Worm (Caenorhabditis elegans) whole organism, young adult: ENCODE data around the gene Y57G11A.4.

Experiments
- B0019.2 ChIP-seq: fragments of 200-800 bp; sonication (Bioruptor generic); conservative IDR thresholded peaks from 2 replicates; pipeline ENCODE4 v1.3.6; 2022; ENCODE audit warnings: missing genetic modification reagents, missing genetic modification characterization, missing compliant biosample characterization
- C17E4.6 ChIP-seq: fragments of 200-800 bp; sonication (Bioruptor generic); IDR thresholded peaks from 2 replicates; pipeline ENCODE4 v1.3.6; 2022; ENCODE audit warnings: missing genetic modification reagents, missing genetic modification characterization, missing compliant biosample characterization
- F10E7.11 ChIP-seq: sonication (generic microtip); optimal IDR thresholded peaks from 2 replicates; lab custom pipeline; 2017; ENCODE audit warnings: mild to moderate bottlenecking, missing genetic modification characterization, moderate library complexity, missing compliant biosample characterization
- F37B4.10 ChIP-seq: fragments of 200-800 bp; sonication (Bioruptor generic); IDR thresholded peaks from 2 replicates; pipeline ENCODE4 v1.3.6; 2022; ENCODE audit warnings: missing genetic modification characterization, missing compliant biosample characterization
- Y53F4B.3 ChIP-seq: fragments of 200-800 bp; sonication (Bioruptor generic); IDR thresholded peaks from 2 replicates; pipeline ENCODE4 v1.3.6; 2022; ENCODE audit warnings: missing genetic modification reagents, missing genetic modification characterization, missing compliant biosample characterization
- ZK185.1 ChIP-seq: sonication (generic microtip); optimal IDR thresholded peaks from 2 replicates; lab custom pipeline; 2016; ENCODE audit warnings: mild to moderate bottlenecking, missing genetic modification characterization, missing compliant biosample characterization; ENCODE audit not compliant: poor library complexity, severe bottlenecking
- attf-5 ChIP-seq: fragments of 200-800 bp; sonication (Bioruptor generic); optimal IDR thresholded peaks from 2 replicates; lab custom pipeline; 2018; ENCODE audit warnings: mild to moderate bottlenecking, missing genetic modification characterization, missing compliant biosample characterization
- attf-6 ChIP-seq: fragments of 200-800 bp; sonication (Bioruptor generic); IDR thresholded peaks from 2 replicates; pipeline ENCODE4 v1.3.6; 2022; ENCODE audit warnings: missing genetic modification reagents, missing genetic modification characterization, missing compliant biosample characterization
- bed-1 ChIP-seq: fragments of 200-800 bp; sonication (Bioruptor generic); IDR thresholded peaks from 2 replicates; pipeline ENCODE4 v1.3.6; 2022; ENCODE audit warnings: missing genetic modification reagents, missing genetic modification characterization, missing compliant biosample characterization
- cebp-1 ChIP-seq, 2 experiments: fragments of 200-800 bp in 1 of 2; sonication (Bioruptor generic) in 1 of 2; sonication (generic microtip) in 1 of 2; IDR thresholded peaks in 1 of 2; optimal IDR thresholded peaks in 1 of 2; 2 replicates each; pipeline versions ENCODE4 v1.3.6 to Lab custom; 2017 to 2022; ENCODE audit warnings: missing compliant biosample characterization in 2 of 2, missing genetic modification characterization in 2 of 2, mild to moderate bottlenecking in 1 of 2, missing genetic modification reagents in 1 of 2, moderate library complexity in 1 of 2
- dox-1 ChIP-seq: fragments of 200-800 bp; sonication (Bioruptor generic); IDR thresholded peaks from 2 replicates; pipeline ENCODE4 v1.3.6; 2022; ENCODE audit warnings: missing genetic modification reagents, missing genetic modification characterization, missing compliant biosample characterization
- ets-4 ChIP-seq: fragments of 200-800 bp; sonication (Bioruptor generic); optimal IDR thresholded peaks from 2 replicates; lab custom pipeline; 2018; ENCODE audit warnings: mild to moderate bottlenecking, missing genetic modification characterization, missing compliant biosample characterization
- fkh-3 ChIP-seq: sonication (generic microtip); optimal IDR thresholded peaks from 2 replicates; lab custom pipeline; 2016; ENCODE audit warnings: mild to moderate bottlenecking, missing genetic modification characterization, missing compliant biosample characterization
- gei-17 ChIP-seq: fragments of 200-800 bp; sonication (Bioruptor generic); optimal IDR thresholded peaks from 2 replicates; lab custom pipeline; 2018; ENCODE audit warnings: mild to moderate bottlenecking, missing genetic modification characterization, missing compliant biosample characterization
- him-1 ChIP-seq: sonication (generic microtip); optimal IDR thresholded peaks from 2 replicates; lab custom pipeline; 2016; ENCODE audit warnings: missing genotype, missing genetic modification reagents, missing genetic modification characterization, missing compliant biosample characterization
- hmg-1.2 ChIP-seq: fragments of 200-800 bp; sonication (Bioruptor generic); IDR thresholded peaks from 2 replicates; pipeline ENCODE4 v1.3.6; 2022; ENCODE audit warnings: missing genetic modification reagents, missing genetic modification characterization, missing compliant biosample characterization
- let-607 ChIP-seq, 2 experiments: fragments of 200-800 bp in 1 of 2; sonication (Bioruptor generic) in 1 of 2; sonication (generic microtip) in 1 of 2; optimal IDR thresholded peaks; 2 replicates each; lab custom pipeline; 2016 to 2018; ENCODE audit warnings: mild to moderate bottlenecking in 2 of 2, missing compliant biosample characterization in 2 of 2, missing genetic modification characterization in 2 of 2, moderate library complexity in 2 of 2, missing genotype in 1 of 2
- lin-26 ChIP-seq: fragments of 200-800 bp; sonication (Bioruptor generic); IDR thresholded peaks from 2 replicates; pipeline ENCODE4 v1.3.6; 2022; ENCODE audit warnings: missing genetic modification reagents, missing genetic modification characterization, missing compliant biosample characterization
- lin-54 ChIP-seq: fragments of 200-800 bp; sonication (Bioruptor generic); optimal IDR thresholded peaks from 2 replicates; lab custom pipeline; 2018; ENCODE audit warnings: mild to moderate bottlenecking, missing genetic modification characterization, missing compliant biosample characterization
- lir-1 ChIP-seq: fragments of 200-800 bp; sonication (Bioruptor generic); conservative IDR thresholded peaks from 2 replicates; pipeline ENCODE4 v1.3.6; 2022; ENCODE audit warnings: missing genetic modification reagents, missing genetic modification characterization, missing compliant biosample characterization
- madf-3 ChIP-seq: fragments of 200-800 bp; sonication (Bioruptor generic); IDR thresholded peaks from 2 replicates; pipeline ENCODE4 v1.3.6; 2022; ENCODE audit warnings: missing genetic modification reagents, missing genetic modification characterization, missing compliant biosample characterization
- mxl-1 ChIP-seq: sonication (generic microtip); optimal IDR thresholded peaks from 2 replicates; lab custom pipeline; 2016; ENCODE audit warnings: missing genetic modification characterization, missing compliant biosample characterization
- nfya-1 ChIP-seq: sonication (generic microtip); optimal IDR thresholded peaks from 2 replicates; lab custom pipeline; 2017; ENCODE audit warnings: antibody characterized with exemption, missing compliant biosample characterization, missing genetic modification characterization, borderline replicate concordance; ENCODE audit not compliant: insufficient read depth
- nfyb-1 ChIP-seq: fragments of 200-800 bp; sonication (Bioruptor generic); IDR thresholded peaks from 2 replicates; pipeline ENCODE4 v1.3.6; 2022; ENCODE audit warnings: missing genetic modification reagents, missing genetic modification characterization, missing compliant biosample characterization
- pha-4 ChIP-seq: fragments of 150-350 bp; sonication (generic microtip); optimal IDR thresholded peaks from 2 replicates; lab custom pipeline; 2014; ENCODE audit warnings: missing biosample characterization, missing genetic modification reagents, missing genetic modification characterization
- rcor-1 ChIP-seq: fragments of 200-800 bp; sonication (Bioruptor generic); IDR thresholded peaks from 2 replicates; pipeline ENCODE4 v1.3.6; 2022; ENCODE audit warnings: missing genetic modification reagents, missing genetic modification characterization, missing compliant biosample characterization
- snpc-3.4 ChIP-seq: sonication (generic microtip); optimal IDR thresholded peaks from 2 replicates; lab custom pipeline; 2017; ENCODE audit warnings: missing genetic modification characterization, mild to moderate bottlenecking, missing compliant biosample characterization, antibody characterized with exemption, moderate library complexity, missing genotype, missing genetic modification reagents
- snpc-4 ChIP-seq, 5 experiments: fragments of 150-350 bp in 1 of 5; sonication (generic microtip) in 4 of 5; optimal IDR thresholded peaks; 2 replicates each; lab custom pipeline; 2014 to 2018; ENCODE audit warnings: missing genetic modification characterization in 5 of 5, missing biosample characterization in 3 of 5, antibody characterized with exemption in 2 of 5, mild to moderate bottlenecking in 2 of 5, missing compliant biosample characterization in 2 of 5, missing genotype in 2 of 5, moderate library complexity in 2 of 5, missing genetic modification reagents in 1 of 5
- somi-1 ChIP-seq: fragments of 200-800 bp; sonication (Bioruptor generic); optimal IDR thresholded peaks from 2 replicates; lab custom pipeline; 2018; ENCODE audit warnings: mild to moderate bottlenecking, missing genetic modification characterization, missing compliant biosample characterization
- zim-3 ChIP-seq: sonication (generic microtip); optimal IDR thresholded peaks from 2 replicates; lab custom pipeline; 2017; ENCODE audit warnings: mild to moderate bottlenecking, missing genetic modification characterization, moderate library complexity, missing compliant biosample characterization
- ztf-3 ChIP-seq: fragments of 200-800 bp; sonication (Bioruptor generic); optimal IDR thresholded peaks from 2 replicates; lab custom pipeline; 2018; ENCODE audit warnings: mild to moderate bottlenecking, missing genetic modification characterization, missing compliant biosample characterization

Gene Y57G11A.4

ce11 chrIV:14496494-14496893 is 14.4 kb downstream of the Y57G11A.4 start:
- TF ChIP-seq hmg-1.2 (peak; percentile 80), zim-3 (tag; lab: Kevin White, UChicago) (no peak)
- TF ChIP-seq, all 124 proteins: peak for 1

- TF ChIP-seq lir-1 (GFP tag; lab: Robert Waterston, UW) (no peak), cebp-1 (GFP tag; IDR thresholded peaks at IDR 0.05; lab: Robert Waterston, UW) (no peak), cebp-1 (tag; optimal IDR thresholded peaks at IDR 0.05; lab: Kevin White, UChicago) (no peak), attf-5 (GFP tag; lab: Kevin White, UChicago) (no peak), somi-1 (GFP tag; lab: Kevin White, UChicago) (no peak), lin-54 (GFP tag; lab: Kevin White, UChicago) (no peak), snpc-3.4 (tag; lab: Kevin White, UChicago) (no peak), dox-1 (GFP tag; lab: Robert Waterston, UW) (no peak), hmg-1.2 (no peak), let-607 (tag; optimal IDR thresholded peaks at IDR 0.05; lab: Kevin White, UChicago) (no peak), ztf-3 (GFP tag; lab: Kevin White, UChicago) (no peak), madf-3 (GFP tag; lab: Robert Waterston, UW) (no peak), pha-4 (no peak), ZK185.1 (tag; lab: Kevin White, UChicago) (no peak), fkh-3 (tag; lab: Kevin White, UChicago) (no peak)
- TF ChIP-seq, all 124 proteins: peak for 0
Observed at ce11 chrIV:14505066-14505465, 23.0 kb downstream of the Y57G11A.4 start, which contains the start of gene tag-273. TSS of gene tag-273 (minus strand) at chrIV:14505166.

ce11 chrIV:14506042-14506441 is 24.0 kb downstream of the Y57G11A.4 start:
- TF ChIP-seq hmg-1.2 (no peak), attf-6 (GFP tag; lab: Robert Waterston, UW) (peak; percentile 41; the same call in 1 of the 2 replicates)

- TF ChIP-seq lin-26 (no peak), mxl-1 (tag; lab: Kevin White, UChicago) (no peak), him-1 (tag; lab: Kevin White, UChicago) (no peak), gei-17 (GFP tag; lab: Kevin White, UChicago) (no peak), F10E7.11 (no peak), nfyb-1 (GFP tag; lab: Robert Waterston, UW) (no peak), bed-1 (GFP tag; lab: Robert Waterston, UW) (no peak), C17E4.6 (GFP tag; lab: Robert Waterston, UW) (no peak), F37B4.10 (GFP tag; lab: Robert Waterston, UW) (no peak), nfya-1 (tag; lab: Kevin White, UChicago) (no peak), Y53F4B.3 (GFP tag; lab: Robert Waterston, UW) (no peak), rcor-1 (GFP tag; lab: Robert Waterston, UW) (no peak), ets-4 (GFP tag; lab: Kevin White, UChicago) (no peak), B0019.2 (GFP tag; lab: Robert Waterston, UW) (no peak), snpc-4 (GFP tag; optimal IDR thresholded peaks at IDR 0.05; lab: Kevin White, UChicago) (no peak), snpc-4 (tag; optimal IDR thresholded peaks at IDR 0.05; lab: Kevin White, UChicago) (no peak)
Observed at ce11 chrIV:14506995-14507394, 24.9 kb downstream of the Y57G11A.4 start.
